Worm (Caenorhabditis elegans): ENCODE results near the gene pph-1.

Gene pph-1

ce11 chrV:10723181-10723580 lies 20.8 kb downstream of the pph-1 start:
- TF ChIP-seq cebp-1 (GFP tag; IDR thresholded peaks at IDR 0.05): no peak
- no peak for TF ChIP-seq cebp-1 (tag; optimal IDR thresholded peaks at IDR 0.05)
- no peak for TF ChIP-seq sptf-2 (GFP tag; optimal IDR thresholded peaks at IDR 0.05)
- no peak for TF ChIP-seq unc-130 (GFP tag; optimal IDR thresholded peaks at IDR 0.05)
- TF ChIP-seq ztf-3 (GFP tag; optimal IDR thresholded peaks at IDR 0.05): no peak
- TF ChIP-seq F37B4.10 (GFP tag; IDR thresholded peaks at IDR 0.05): no peak
- TF ChIP-seq B0019.2 (GFP tag; conservative IDR thresholded peaks at IDR 0.05): no peak
- no peak for TF ChIP-seq F33H1.4 (GFP tag; IDR thresholded peaks at IDR 0.05)

ce11 chrV:10723583-10723982 lies 21.2 kb downstream of the pph-1 start:
- no peak for TF ChIP-seq tbp1 (GFP tag; optimal IDR thresholded peaks at IDR 0.05)
- no peak for TF ChIP-seq C06A6.2 (GFP tag; conservative IDR thresholded peaks at IDR 0.05)
- no peak for TF ChIP-seq die-1 (tag; optimal IDR thresholded peaks at IDR 0.05)
- TF ChIP-seq F37B4.10 (GFP tag; IDR thresholded peaks at IDR 0.05): no peak
- no peak for TF ChIP-seq gei-17 (GFP tag; optimal IDR thresholded peaks at IDR 0.05)
- TF ChIP-seq Y53G8AR.9 (GFP tag; conservative IDR thresholded peaks at IDR 0.05): no peak

ce11 chrV:10724472-10724871 lies 22.1 kb downstream of the pph-1 start:
- no peak for TF ChIP-seq lsl-1 (GFP tag; optimal IDR thresholded peaks at IDR 0.05)
- no peak for TF ChIP-seq hsf-1 (GFP tag; IDR thresholded peaks at IDR 0.05)
- no peak for TF ChIP-seq F23B12.7 (tag; optimal IDR thresholded peaks at IDR 0.05; ENCODE audit: insufficient read depth)
- TF ChIP-seq nhr-80 (tag; optimal IDR thresholded peaks at IDR 0.05): no peak
- no peak for TF ChIP-seq akir-1 (GFP tag; optimal IDR thresholded peaks at IDR 0.05)
- TF ChIP-seq unc-62 (GFP tag; optimal IDR thresholded peaks at IDR 0.05): no peak
- no peak for TF ChIP-seq rpc-1 (optimal IDR thresholded peaks at IDR 0.05)
- no peak for TF ChIP-seq rpc-1 (tag; optimal IDR thresholded peaks at IDR 0.05)
- TF ChIP-seq zim-3 (tag; optimal IDR thresholded peaks at IDR 0.05): no peak
- no peak for TF ChIP-seq bed-2 (GFP tag; IDR thresholded peaks at IDR 0.05)
- no peak for TF ChIP-seq B0261.1 (tag; optimal IDR thresholded peaks at IDR 0.05)

- TF ChIP-seq chd-7 (tag; optimal IDR thresholded peaks at IDR 0.05): no peak
- 0 out of 2 replicates have a peak, but pooled peaks have one; percentile 9 for TF ChIP-seq ekl-4 (GFP tag; IDR thresholded peaks at IDR 0.05)
- TF ChIP-seq F57A8.1 (GFP tag; optimal IDR thresholded peaks at IDR 0.05): no peak
- TF ChIP-seq cebp-1 (GFP tag; IDR thresholded peaks at IDR 0.05): 0 out of 2 replicates have a peak, but pooled peaks have one; percentile 10
- no peak for TF ChIP-seq cebp-1 (tag; optimal IDR thresholded peaks at IDR 0.05)
These were observed 23.1 kb downstream of the pph-1 start for ce11 chrV:10725424-10725951.

ce11 chrV:10726691-10727090 lies 24.3 kb downstream of the pph-1 start:
- TF ChIP-seq ceh-40 (GFP tag; IDR thresholded peaks at IDR 0.05): no peak
- TF ChIP-seq nhr-80 (tag; optimal IDR thresholded peaks at IDR 0.05): peak; percentile 86

ce11 chrV:10727651-10728050 lies 25.3 kb downstream of the pph-1 start:
- TF ChIP-seq K11D2.4 (GFP tag; IDR thresholded peaks at IDR 0.05) (0 out of 2 replicates have a peak, but pooled peaks have one; percentile 24), Y53G8AR.9 (GFP tag; conservative IDR thresholded peaks at IDR 0.05) (0 out of 2 replicates have a peak, but pooled peaks have one; percentile 19), xnd-1 (tag; optimal IDR thresholded peaks at IDR 0.05) (no peak), F33H1.4 (GFP tag; IDR thresholded peaks at IDR 0.05) (no peak), somi-1 (GFP tag; optimal IDR thresholded peaks at IDR 0.05) (peak; percentile 26), mxl-1 (tag; optimal IDR thresholded peaks at IDR 0.05) (no peak), F52B5.7 (tag; optimal IDR thresholded peaks at IDR 0.05) (no peak)
